Fruit fly (Drosophila melanogaster): Measurements from ENCODE around the gene oaf.

- TF ChIP-seq Pif1A (GFP tag; optimal IDR thresholded peaks at IDR 0.05) = no peak
- no peak for TF ChIP-seq Ets98B (GFP tag; IDR thresholded peaks at IDR 0.05)
- TF ChIP-seq CG14655 (GFP tag; optimal IDR thresholded peaks at IDR 0.05) = no peak
- no peak for TF ChIP-seq CG13204 (GFP tag; optimal IDR thresholded peaks at IDR 0.05)
- TF ChIP-seq CG4496 (GFP tag; IDR thresholded peaks at IDR 0.05) = no peak
- TF ChIP-seq CG8301 (tag; optimal IDR thresholded peaks at IDR 0.05) = no peak
- TF ChIP-seq CG8159 (tag; optimal IDR thresholded peaks at IDR 0.05) = no peak
Measured at dm6 chr2L:2472740-2473139, 20.0 kb upstream of the oaf start.

Measured in whole organism, pupa.